Fruit fly (Drosophila melanogaster): ENCODE results near the gene CG5043.

dm6 chr2L:17397372-17397771, 36.3 kb upstream of the CG5043 start:
- TF ChIP-seq usp (GFP tag; optimal IDR thresholded peaks at IDR 0.05) = no peak
- TF ChIP-seq psq (optimal IDR thresholded peaks at IDR 0.05) = no peak
- TF ChIP-seq Dll (optimal IDR thresholded peaks at IDR 0.05) = no peak
- TF ChIP-seq pan (optimal IDR thresholded peaks at IDR 0.05) = no peak
- TF ChIP-seq EcR (GFP tag; optimal IDR thresholded peaks at IDR 0.05) = no peak
